Worm (Caenorhabditis elegans) whole organism, midembryonic: ENCODE results near the gene clec-59.
A peak's percentile ranks its signal among the peaks of the same experiment; 100 is the strongest.

Experiments used
- T22C8.4 ChIP-seq: fragments of 200-800 bp; sonication (Bioruptor generic); IDR thresholded peaks from 2 replicates; pipeline ENCODE4 v1.3.6; 2022; ENCODE audit warnings: missing genetic modification characterization, missing compliant biosample characterization
- cog-1 ChIP-seq: sonication (generic microtip); optimal IDR thresholded peaks from 2 replicates; lab custom pipeline; 2016; ENCODE audit warnings: missing genetic modification characterization, missing compliant biosample characterization
- flt-1 ChIP-seq: fragments of 200-800 bp; sonication (Bioruptor generic); IDR thresholded peaks from 2 replicates; pipeline ENCODE4 v1.3.6; 2022; ENCODE audit warnings: missing genetic modification characterization, missing compliant biosample characterization
- klf-2 ChIP-seq: fragments of 200-800 bp; sonication (Bioruptor generic); conservative IDR thresholded peaks from 2 replicates; pipeline ENCODE4 v1.3.6; 2022; ENCODE audit warnings: missing genetic modification reagents, missing genetic modification characterization, missing compliant biosample characterization
- med-1 ChIP-seq: sonication (generic microtip); optimal IDR thresholded peaks from 2 replicates; lab custom pipeline; 2017; ENCODE audit warnings: missing genetic modification characterization, mild to moderate bottlenecking, missing compliant biosample characterization, antibody characterized with exemption, missing genetic modification reagents; ENCODE audit not compliant: insufficient read depth
- ref-1 ChIP-seq: fragments of 200-800 bp; sonication (Bioruptor generic); conservative IDR thresholded peaks from 2 replicates; pipeline ENCODE4 v1.3.6; 2022; ENCODE audit warnings: missing genetic modification reagents, missing genetic modification characterization, missing compliant biosample characterization
- tab-1 ChIP-seq: fragments of 200-800 bp; sonication (Bioruptor generic); IDR thresholded peaks from 2 replicates; pipeline ENCODE4 v1.3.6; 2022; ENCODE audit warnings: missing genetic modification characterization, missing compliant biosample characterization
- ztf-23 ChIP-seq: fragments of 200-800 bp; sonication (Bioruptor generic); IDR thresholded peaks from 2 replicates; pipeline ENCODE4 v1.3.6; 2022; ENCODE audit warnings: missing genetic modification reagents, missing genetic modification characterization, missing compliant biosample characterization
- ztf-29 ChIP-seq: fragments of 200-800 bp; sonication (Bioruptor generic); IDR thresholded peaks from 2 replicates; pipeline ENCODE4 v1.3.6; 2022; ENCODE audit warnings: missing genetic modification reagents, missing genetic modification characterization, missing compliant biosample characterization

The clec-59 gene

DNA sequence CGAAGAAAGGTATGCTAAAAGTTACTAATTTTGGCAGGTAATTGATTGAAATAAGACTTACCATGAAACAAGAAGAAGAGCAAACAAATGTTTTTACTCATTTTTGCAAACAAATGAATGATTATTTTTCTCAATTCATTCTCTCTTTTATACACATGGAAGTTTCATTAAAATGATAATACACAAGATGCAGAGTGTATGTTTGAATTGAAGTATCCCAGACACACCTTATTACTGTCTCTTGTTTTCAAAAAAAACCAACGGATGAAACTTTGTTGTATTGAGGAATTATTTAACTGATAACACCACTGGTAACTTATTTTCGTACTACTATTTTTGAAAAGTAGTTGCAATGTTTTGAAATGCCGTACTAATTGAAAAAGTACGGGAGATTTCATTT, at the start of gene clec-59:
Gene clec-59 (minus strand): TSS at position 101 of the 400 bp plus-strand sequence.
- no peak for TF ChIP-seq cog-1
- TF ChIP-seq ztf-23 = no peak
- no peak for TF ChIP-seq tab-1
- no peak for TF ChIP-seq ztf-29 (GFP tag; lab: Robert Waterston, UW)
- TF ChIP-seq T22C8.4 (GFP tag; lab: Robert Waterston, UW) = no peak
- no peak for TF ChIP-seq ref-1 (GFP tag; lab: Robert Waterston, UW)
- no peak for TF ChIP-seq flt-1 (GFP tag; lab: Robert Waterston, UW)
- no peak for TF ChIP-seq med-1 (GFP tag; lab: Kevin White, UChicago)
- TF ChIP-seq klf-2 (GFP tag; lab: Robert Waterston, UW) = no peak

DNA sequence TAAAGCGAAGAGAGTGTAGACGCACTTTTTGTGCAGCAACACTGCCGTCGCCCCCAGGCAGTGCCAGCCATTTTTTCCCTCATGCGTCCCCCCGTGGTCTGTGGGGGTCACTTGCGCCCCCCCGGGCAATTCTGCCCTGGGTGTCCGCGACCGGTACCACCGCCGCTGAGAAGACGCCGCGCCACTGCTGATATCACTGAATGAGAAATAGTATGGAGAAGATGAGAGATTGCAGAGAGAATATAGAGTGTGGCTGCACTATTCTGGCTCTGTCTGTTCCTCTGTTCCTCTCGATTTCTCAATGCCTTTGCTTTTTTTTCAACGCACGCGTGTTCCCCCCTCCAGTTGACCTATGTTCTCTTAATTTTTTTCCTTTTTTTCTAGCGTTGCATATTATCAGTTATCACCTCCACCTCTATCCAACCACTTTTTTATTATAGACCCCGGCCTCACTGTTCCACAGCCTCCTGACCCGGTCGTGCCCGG, 48.4 kb upstream of the clec-59 start, which contains the start of gene mab-10:
Gene mab-10 (plus strand): TSS at position 436 of the 486 bp plus-strand sequence.
- TF ChIP-seq ztf-23 = 0 out of 2 replicates have a peak, but pooled peaks have one; percentile 48
- no peak for TF ChIP-seq cog-1
- no peak for TF ChIP-seq med-1 (GFP tag; lab: Kevin White, UChicago)
- TF ChIP-seq tab-1 = no peak

ce11 chrII:10525134-10525533, 45.9 kb upstream of the clec-59 start:
- TF ChIP-seq flt-1 (GFP tag; lab: Robert Waterston, UW) = no peak
- no peak for TF ChIP-seq med-1 (GFP tag; lab: Kevin White, UChicago)
- TF ChIP-seq ztf-23 = no peak
- TF ChIP-seq ref-1 (GFP tag; lab: Robert Waterston, UW) = no peak

ce11 chrII:10524374-10524773, 45.1 kb upstream of the clec-59 start, which contains the start of gene F59B10.6:
F59B10.6 (minus strand) TSS chrII:10524474.
- TF ChIP-seq tab-1 (no peak), flt-1 (GFP tag; lab: Robert Waterston, UW) (no peak), med-1 (GFP tag; lab: Kevin White, UChicago) (no peak), ztf-23 (no peak), ref-1 (GFP tag; lab: Robert Waterston, UW) (no peak), klf-2 (GFP tag; lab: Robert Waterston, UW) (no peak), ztf-29 (GFP tag; lab: Robert Waterston, UW) (no peak), cog-1 (no peak), T22C8.4 (GFP tag; lab: Robert Waterston, UW) (no peak)

DNA sequence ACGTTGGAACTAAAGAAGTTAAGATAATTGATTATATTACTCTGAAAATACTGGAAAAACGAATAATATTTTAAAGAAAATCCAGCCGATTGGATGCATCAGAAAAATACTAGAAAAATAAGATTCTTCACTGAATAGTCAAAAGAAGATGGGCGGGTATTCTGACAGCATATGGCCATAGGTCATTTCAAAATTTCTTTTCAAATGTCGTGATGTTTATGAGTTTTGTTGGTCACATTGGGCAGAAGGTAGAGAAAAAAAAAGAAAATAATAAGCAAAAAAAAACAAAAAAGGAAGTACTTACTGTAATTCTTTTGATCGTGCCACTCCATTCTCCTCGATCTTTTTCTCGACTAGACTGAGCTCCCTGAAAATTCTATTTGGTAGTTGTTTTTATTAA, 44.3 kb upstream of the clec-59 start, which contains the start of gene F59B10.5:
Gene F59B10.5 (minus strand): TSS at position 101 of the 400 bp plus-strand sequence.
- TF ChIP-seq flt-1 (GFP tag; lab: Robert Waterston, UW) = no peak
- TF ChIP-seq klf-2 (GFP tag; lab: Robert Waterston, UW) = no peak
- no peak for TF ChIP-seq ztf-29 (GFP tag; lab: Robert Waterston, UW)
- TF ChIP-seq T22C8.4 (GFP tag; lab: Robert Waterston, UW) = no peak
- TF ChIP-seq ztf-23 = no peak
- TF ChIP-seq cog-1 = no peak
- TF ChIP-seq tab-1 = no peak
- no peak for TF ChIP-seq ref-1 (GFP tag; lab: Robert Waterston, UW)
- TF ChIP-seq med-1 (GFP tag; lab: Kevin White, UChicago) = no peak

DNA sequence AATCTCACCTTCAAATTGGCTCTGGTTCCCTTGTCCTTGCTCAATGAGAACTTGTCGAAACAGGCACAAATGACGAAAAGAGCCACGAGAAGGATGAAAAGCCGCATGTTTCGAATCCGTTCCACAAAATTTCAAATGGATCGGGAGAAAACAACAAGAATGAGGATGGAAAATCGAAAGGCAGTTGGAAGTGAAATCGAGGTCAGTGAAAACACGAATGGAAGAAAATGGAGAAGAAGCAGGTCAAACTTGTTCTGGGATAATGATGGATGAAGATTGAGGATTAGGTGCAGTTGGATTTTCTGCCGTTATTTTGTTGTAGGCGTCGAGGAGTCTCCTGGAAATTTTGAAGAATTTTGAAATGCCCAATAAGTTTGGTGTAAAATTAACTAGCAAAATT, 43.8 kb upstream of the clec-59 start:
- TF ChIP-seq ref-1 (GFP tag; lab: Robert Waterston, UW) (no peak), cog-1 (no peak), flt-1 (GFP tag; lab: Robert Waterston, UW) (no peak), tab-1 (no peak), ztf-23 (no peak), klf-2 (GFP tag; lab: Robert Waterston, UW) (no peak), med-1 (GFP tag; lab: Kevin White, UChicago) (no peak), ztf-29 (GFP tag; lab: Robert Waterston, UW) (no peak), T22C8.4 (GFP tag; lab: Robert Waterston, UW) (no peak)

ce11 chrII:10519863-10520262, 40.6 kb upstream of the clec-59 start:
- TF ChIP-seq ref-1 (GFP tag; lab: Robert Waterston, UW) (no peak), ztf-23 (no peak), tab-1 (no peak), cog-1 (no peak), T22C8.4 (GFP tag; lab: Robert Waterston, UW) (no peak), flt-1 (GFP tag; lab: Robert Waterston, UW) (no peak), klf-2 (GFP tag; lab: Robert Waterston, UW) (no peak), med-1 (GFP tag; lab: Kevin White, UChicago) (no peak), ztf-29 (GFP tag; lab: Robert Waterston, UW) (no peak)

- TF ChIP-seq ztf-29 (GFP tag; lab: Robert Waterston, UW) (no peak), ztf-23 (no peak), T22C8.4 (GFP tag; lab: Robert Waterston, UW) (no peak), flt-1 (GFP tag; lab: Robert Waterston, UW) (no peak), tab-1 (no peak), ref-1 (GFP tag; lab: Robert Waterston, UW) (no peak), cog-1 (no peak), med-1 (GFP tag; lab: Kevin White, UChicago) (no peak), klf-2 (GFP tag; lab: Robert Waterston, UW) (no peak)
Measured at ce11 chrII:10519017-10519416, 39.8 kb upstream of the clec-59 start, which contains the start of gene F59B10.4. F59B10.4 (minus strand) TSS chrII:10519117.

DNA sequence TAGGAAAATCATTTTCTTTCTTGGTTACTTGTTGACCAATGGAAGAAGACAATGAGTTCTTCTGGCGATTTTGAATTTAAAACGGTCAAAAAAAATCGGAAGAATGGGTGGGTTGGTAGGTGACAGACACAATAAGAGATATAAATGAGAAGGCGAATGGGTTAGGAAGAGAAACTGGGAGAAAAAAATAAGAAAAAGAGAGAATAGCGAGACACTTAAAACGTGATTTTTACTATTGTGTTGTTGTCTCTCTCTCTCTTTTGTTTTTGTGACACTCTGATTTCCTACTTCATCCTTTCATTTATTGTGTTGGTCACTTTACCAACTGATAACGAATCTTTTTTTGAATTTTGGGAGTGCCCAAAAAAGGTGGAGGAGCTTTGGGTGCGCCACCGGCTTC, 37.1 kb upstream of the clec-59 start:
- no peak for TF ChIP-seq ztf-23
- TF ChIP-seq cog-1 = no peak
- no peak for TF ChIP-seq med-1 (GFP tag; lab: Kevin White, UChicago)
- no peak for TF ChIP-seq flt-1 (GFP tag; lab: Robert Waterston, UW)
- no peak for TF ChIP-seq tab-1
- no peak for TF ChIP-seq ref-1 (GFP tag; lab: Robert Waterston, UW)
- TF ChIP-seq T22C8.4 (GFP tag; lab: Robert Waterston, UW) = no peak
- TF ChIP-seq ztf-29 (GFP tag; lab: Robert Waterston, UW) = no peak
- no peak for TF ChIP-seq klf-2 (GFP tag; lab: Robert Waterston, UW)

- TF ChIP-seq ztf-23 (no peak), flt-1 (GFP tag; lab: Robert Waterston, UW) (no peak), cog-1 (no peak), med-1 (GFP tag; lab: Kevin White, UChicago) (no peak), T22C8.4 (GFP tag; lab: Robert Waterston, UW) (no peak), klf-2 (GFP tag; lab: Robert Waterston, UW) (no peak), tab-1 (no peak), ztf-29 (GFP tag; lab: Robert Waterston, UW) (no peak), ref-1 (GFP tag; lab: Robert Waterston, UW) (no peak)
Measured at ce11 chrII:10515422-10515821, 36.2 kb upstream of the clec-59 start.
